Fruit fly (Drosophila melanogaster) whole organism, embryonic: Measurements from ENCODE around the gene Spt7.

Experiments used
- Asciz ChIP-seq: fragments of 200-800 bp; sonication (Bioruptor generic); optimal IDR thresholded peaks from 2 replicates; lab custom pipeline; 2017; ENCODE audit warnings: missing biosample characterization, mild to moderate bottlenecking, missing genetic modification characterization, missing genetic modification reagents
- CG1024 ChIP-seq: fragments of 200-800 bp; sonication (Bioruptor generic); IDR thresholded peaks from 2 replicates; pipeline ENCODE4 v1.3.6; 2022; ENCODE audit warnings: missing biosample characterization, missing genetic modification characterization
- CG10321 ChIP-seq: fragments of 200-800 bp; sonication (Bioruptor generic); IDR thresholded peaks from 2 replicates; pipeline ENCODE4 v1.3.6; 2022; ENCODE audit warnings: missing biosample characterization, missing genetic modification characterization
- CG10366 ChIP-seq: fragments of 200-800 bp; sonication (Bioruptor generic); IDR thresholded peaks from 2 replicates; pipeline ENCODE4 v1.3.6; 2022; ENCODE audit warnings: missing biosample characterization, missing genetic modification characterization
- CG12071 ChIP-seq: fragments of 200-800 bp; sonication (Bioruptor generic); optimal IDR thresholded peaks from 3 replicates; lab custom pipeline; 2018; ENCODE audit warnings: missing biosample characterization, mild to moderate bottlenecking, missing genetic modification characterization
- CG12104 ChIP-seq: fragments of 200-800 bp; sonication (Bioruptor generic); optimal IDR thresholded peaks from 3 replicates; lab custom pipeline; 2016; ENCODE audit warnings: missing biosample characterization, missing genetic modification characterization
- CG14441 ChIP-seq: fragments of 200-800 bp; sonication (Bioruptor generic); IDR thresholded peaks from 2 replicates; pipeline ENCODE4 v1.3.6; 2022; ENCODE audit warnings: missing biosample characterization, missing genetic modification characterization
- CG14710 ChIP-seq: fragments of 200-800 bp; sonication (Bioruptor generic); optimal IDR thresholded peaks from 3 replicates; lab custom pipeline; 2019; ENCODE audit warnings: missing biosample characterization, mild to moderate bottlenecking, missing genetic modification characterization, moderate library complexity
- CG1602 ChIP-seq: fragments of 200-800 bp; sonication (Bioruptor generic); optimal IDR thresholded peaks from 3 replicates; lab custom pipeline; 2016; ENCODE audit warnings: missing biosample characterization, missing genetic modification characterization
- CG17385 ChIP-seq: fragments of 200-800 bp; sonication (Bioruptor generic); optimal IDR thresholded peaks from 3 replicates; lab custom pipeline; 2018; ENCODE audit warnings: missing biosample characterization, mild to moderate bottlenecking, missing genetic modification characterization
- CG18476 ChIP-seq: fragments of 200-800 bp; sonication (Bioruptor generic); optimal IDR thresholded peaks from 2 replicates; lab custom pipeline; 2016; ENCODE audit warnings: missing biosample characterization, mild to moderate bottlenecking, missing genetic modification characterization
- CG31365 ChIP-seq: fragments of 200-800 bp; sonication (Bioruptor generic); optimal IDR thresholded peaks from 2 replicates; lab custom pipeline; 2018; ENCODE audit warnings: missing biosample characterization, mild to moderate bottlenecking, missing genetic modification characterization
- CG31441 ChIP-seq: fragments of 200-800 bp; sonication (Bioruptor generic); IDR thresholded peaks from 2 replicates; pipeline ENCODE4 v1.3.6; 2022; ENCODE audit warnings: missing biosample characterization, missing genetic modification characterization
- CG5245 ChIP-seq: fragments of 200-800 bp; sonication (Bioruptor generic); optimal IDR thresholded peaks from 3 replicates; lab custom pipeline; 2016; ENCODE audit warnings: missing biosample characterization, missing genetic modification characterization
- CG6854 ChIP-seq: fragments of 200-800 bp; sonication (Bioruptor generic); optimal IDR thresholded peaks from 3 replicates; lab custom pipeline; 2017; ENCODE audit warnings: missing biosample characterization, mild to moderate bottlenecking, missing genetic modification characterization
- CG7786 ChIP-seq: fragments of 200-800 bp; sonication (Bioruptor generic); optimal IDR thresholded peaks from 2 replicates; lab custom pipeline; 2016; ENCODE audit warnings: missing biosample characterization, missing genetic modification characterization
- CG8478 ChIP-seq: fragments of >200 bp; optimal IDR thresholded peaks from 2 replicates; lab custom pipeline; 2018
- CG9817 ChIP-seq: fragments of 200-800 bp; sonication (Bioruptor generic); optimal IDR thresholded peaks from 2 replicates; lab custom pipeline; 2018; ENCODE audit warnings: missing biosample characterization, mild to moderate bottlenecking, missing genetic modification characterization, moderate library complexity
- CG9876 ChIP-seq: fragments of 200-800 bp; sonication (Bioruptor generic); optimal IDR thresholded peaks from 2 replicates; lab custom pipeline; 2016; ENCODE audit warnings: missing biosample characterization, missing genetic modification characterization
- CkIIα-i1 ChIP-seq: fragments of 200-800 bp; sonication (Bioruptor generic); IDR thresholded peaks from 2 replicates; pipeline ENCODE4 v1.3.6; 2022; ENCODE audit warnings: missing biosample characterization, missing genetic modification characterization
- CoRest ChIP-seq: fragments of 200-800 bp; sonication (Bioruptor generic); optimal IDR thresholded peaks from 3 replicates; lab custom pipeline; 2018; ENCODE audit warnings: missing biosample characterization, mild to moderate bottlenecking, missing genetic modification characterization, moderate library complexity
- Hsf ChIP-seq: fragments of 200-800 bp; sonication (Bioruptor generic); optimal IDR thresholded peaks from 3 replicates; lab custom pipeline; 2016; ENCODE audit warnings: missing biosample characterization, missing genetic modification characterization
- MBD-R2 ChIP-seq: fragments of 200-800 bp; sonication (Bioruptor generic); IDR thresholded peaks from 2 replicates; pipeline ENCODE4 v1.3.6; 2022; ENCODE audit warnings: missing biosample characterization, missing genetic modification characterization
- MTF-1 ChIP-seq: fragments of 200-800 bp; sonication (Bioruptor generic); optimal IDR thresholded peaks from 2 replicates; lab custom pipeline; 2018; ENCODE audit warnings: missing biosample characterization, mild to moderate bottlenecking, missing genetic modification characterization, borderline replicate concordance
- NK7.1 ChIP-seq: fragments of 200-800 bp; sonication (Bioruptor generic); optimal IDR thresholded peaks from 3 replicates; lab custom pipeline; 2016; ENCODE audit warnings: missing biosample characterization, missing genetic modification characterization
- Ravus ChIP-seq: fragments of 200-800 bp; sonication (Bioruptor generic); IDR thresholded peaks from 2 replicates; pipeline ENCODE4 v1.3.6; 2022; ENCODE audit warnings: missing biosample characterization, missing genetic modification characterization
- Taf1 ChIP-seq: fragments of 200-800 bp; sonication (Bioruptor generic); IDR thresholded peaks from 2 replicates; pipeline ENCODE4 v1.3.6; 2022; ENCODE audit warnings: missing biosample characterization, missing genetic modification characterization
- ac ChIP-seq: fragments of 200-800 bp; sonication (Bioruptor generic); optimal IDR thresholded peaks from 3 replicates; lab custom pipeline; 2017; ENCODE audit warnings: missing biosample characterization, mild to moderate bottlenecking, missing genetic modification characterization
- al ChIP-seq: fragments of 200-800 bp; sonication (Bioruptor generic); IDR thresholded peaks from 2 replicates; pipeline ENCODE4 v1.3.6; 2022; ENCODE audit warnings: missing biosample characterization, missing genetic modification characterization
- ara ChIP-seq: fragments of 200-800 bp; sonication (Bioruptor generic); IDR thresholded peaks from 2 replicates; pipeline ENCODE4 v1.3.6; 2022; ENCODE audit warnings: missing biosample characterization, missing genetic modification characterization
- btn ChIP-seq: fragments of 200-800 bp; sonication (Bioruptor generic); optimal IDR thresholded peaks from 2 replicates; lab custom pipeline; 2016; ENCODE audit warnings: missing biosample characterization, missing genetic modification characterization
- cas ChIP-seq: fragments of 200-800 bp; sonication (Bioruptor generic); IDR thresholded peaks from 2 replicates; pipeline ENCODE4 v1.3.6; 2022; ENCODE audit warnings: missing biosample characterization, missing genetic modification characterization
- da ChIP-seq: fragments of 200-800 bp; sonication (Bioruptor generic); optimal IDR thresholded peaks from 2 replicates; lab custom pipeline; 2016; ENCODE audit warnings: missing biosample characterization, missing genetic modification characterization
- dan ChIP-seq: fragments of 200-800 bp; sonication (Bioruptor generic); IDR thresholded peaks from 2 replicates; pipeline ENCODE4 v1.3.6; 2022; ENCODE audit warnings: missing biosample characterization, missing genetic modification characterization
- emc ChIP-seq: fragments of 200-800 bp; sonication (Bioruptor generic); optimal IDR thresholded peaks from 2 replicates; lab custom pipeline; 2016; ENCODE audit warnings: missing biosample characterization, missing genetic modification characterization
- en ChIP-seq: fragments of 200-800 bp; sonication (Bioruptor generic); optimal IDR thresholded peaks from 2 replicates; lab custom pipeline; 2016; ENCODE audit warnings: missing biosample characterization, missing genetic modification characterization
- fd102C ChIP-seq: fragments of 200-800 bp; sonication (Bioruptor generic); optimal IDR thresholded peaks from 2 replicates; lab custom pipeline; 2018; ENCODE audit warnings: missing biosample characterization, mild to moderate bottlenecking, missing genetic modification characterization, moderate library complexity
- ftz-f1 ChIP-seq: fragments of 200-800 bp; sonication (Bioruptor generic); optimal IDR thresholded peaks from 2 replicates; lab custom pipeline; 2016; ENCODE audit warnings: missing biosample characterization, missing genetic modification characterization
- gsb-n ChIP-seq: fragments of 200-800 bp; sonication (Bioruptor generic); optimal IDR thresholded peaks from 3 replicates; lab custom pipeline; 2018; ENCODE audit warnings: missing biosample characterization, mild to moderate bottlenecking, missing genetic modification characterization
- jing ChIP-seq: fragments of 200-800 bp; sonication (Bioruptor generic); optimal IDR thresholded peaks from 2 replicates; lab custom pipeline; 2018; ENCODE audit warnings: missing biosample characterization, mild to moderate bottlenecking, missing genetic modification characterization
- kah ChIP-seq: fragments of 200-800 bp; sonication (Bioruptor generic); optimal IDR thresholded peaks from 2 replicates; lab custom pipeline; 2018; ENCODE audit warnings: missing biosample characterization, mild to moderate bottlenecking, missing genetic modification characterization
- lilli ChIP-seq: fragments of 200-800 bp; sonication (Bioruptor generic); optimal IDR thresholded peaks from 3 replicates; lab custom pipeline; 2016; ENCODE audit warnings: missing biosample characterization, missing genetic modification characterization
- pb ChIP-seq: fragments of 200-800 bp; sonication (Bioruptor generic); optimal IDR thresholded peaks from 3 replicates; lab custom pipeline; 2016; ENCODE audit warnings: missing biosample characterization, missing genetic modification characterization
- row ChIP-seq: fragments of 200-800 bp; sonication (Bioruptor generic); IDR thresholded peaks from 3 replicates; pipeline ENCODE4 v1.3.6; 2022; ENCODE audit warnings: missing biosample characterization, missing genetic modification characterization
- ssp ChIP-seq: fragments of 200-800 bp; sonication (Bioruptor generic); IDR thresholded peaks from 2 replicates; pipeline ENCODE4 v1.3.6; 2022; ENCODE audit warnings: missing biosample characterization, missing genetic modification characterization
- tap ChIP-seq: fragments of 200-800 bp; optimal IDR thresholded peaks from 3 replicates; lab custom pipeline; 2019; ENCODE audit warnings: missing biosample characterization, mild to moderate bottlenecking, missing genetic modification characterization, moderate library complexity
- tgo ChIP-seq: fragments of 200-800 bp; sonication (Bioruptor generic); IDR thresholded peaks from 3 replicates; pipeline ENCODE4 v1.3.6; 2022; ENCODE audit warnings: missing biosample characterization, missing genetic modification characterization
- tio ChIP-seq: fragments of 200-800 bp; sonication (Bioruptor generic); optimal IDR thresholded peaks from 2 replicates; lab custom pipeline; 2017; ENCODE audit warnings: missing biosample characterization, missing genetic modification characterization, inconsistent platforms
- tll ChIP-seq, 2 experiments: fragments of 200-800 bp in 1 of 2; fragments of >200 bp in 1 of 2; sonication (Bioruptor generic) in 1 of 2; optimal IDR thresholded peaks; 2 replicates each; lab custom pipeline; 2017 to 2019; ENCODE audit warnings: missing biosample characterization in 2 of 2, missing genetic modification characterization in 2 of 2, mild to moderate bottlenecking in 1 of 2, moderate library complexity in 1 of 2
- twi ChIP-seq: fragments of 200-800 bp; optimal IDR thresholded peaks from 2 replicates; lab custom pipeline; 2019; ENCODE audit warnings: missing biosample characterization, mild to moderate bottlenecking, missing genetic modification characterization, moderate library complexity
- wdn ChIP-seq: fragments of 200-800 bp; sonication (Bioruptor generic); IDR thresholded peaks from 2 replicates; pipeline ENCODE4 v1.3.6; 2022; ENCODE audit warnings: missing biosample characterization, missing genetic modification characterization

Gene Spt7

DNA sequence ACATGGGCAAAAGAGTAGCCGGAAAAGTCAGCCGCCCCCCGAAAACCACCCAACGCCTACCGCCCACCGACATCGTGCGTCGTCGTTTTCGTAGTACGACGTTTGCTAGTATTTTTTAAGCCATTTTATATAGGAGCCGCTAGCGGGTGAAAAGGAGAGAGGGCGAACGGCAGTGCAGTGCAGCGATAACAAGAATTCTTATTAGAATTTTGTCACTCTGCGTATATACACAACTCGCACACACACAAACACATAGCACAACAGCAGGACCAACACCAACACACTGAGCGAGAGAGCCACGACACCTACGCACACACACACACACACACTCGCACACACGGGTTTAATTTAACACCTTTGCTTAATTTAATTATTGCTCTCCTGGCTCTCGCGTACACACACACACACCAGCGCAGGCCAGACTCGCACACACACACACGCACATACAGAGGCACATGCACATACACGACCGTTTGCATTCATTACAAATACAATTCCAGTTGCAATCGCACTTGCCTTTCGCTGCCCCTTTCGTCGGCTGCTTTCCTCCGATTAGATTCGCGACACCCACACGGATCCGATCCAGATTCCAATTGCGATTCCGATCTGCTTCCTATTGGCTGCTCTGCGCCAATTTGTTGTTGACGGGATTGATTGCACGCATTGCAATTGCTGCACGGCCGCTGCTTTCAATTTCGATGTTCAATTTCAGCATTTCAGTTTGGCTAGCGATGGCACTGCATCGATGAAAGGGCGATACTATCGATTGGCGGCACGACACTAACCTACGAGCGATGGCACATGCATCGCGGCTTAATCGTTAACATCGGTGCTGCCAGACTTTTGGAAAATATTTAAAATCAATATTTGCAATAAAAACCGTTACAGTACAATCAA lies 23.2 kb upstream of the Spt7 start, which contains the start of gene Socs16D (continued):
- TF ChIP-seq CG17385 (GFP tag; lab: Kevin White, UChicago): peak; percentile 10
- no peak for TF ChIP-seq CG5245 (GFP tag; lab: Kevin White, UChicago)
- TF ChIP-seq CG14441 (GFP tag; lab: Robert Waterston, UW): no peak
- TF ChIP-seq fd102C (GFP tag; lab: Kevin White, UChicago): no peak
- 0 out of 2 replicates have a peak, but pooled peaks have one; percentile 9 for TF ChIP-seq ssp (GFP tag; lab: Robert Waterston, UW)
- TF ChIP-seq row (GFP tag; lab: Robert Waterston, UW): peak; percentile 66
- TF ChIP-seq CkIIα-i1 (GFP tag; lab: Robert Waterston, UW): no peak
- peak; percentile 51 for TF ChIP-seq MBD-R2 (GFP tag; lab: Robert Waterston, UW)
- no peak for TF ChIP-seq Asciz (GFP tag; lab: Kevin White, UChicago)
- TF ChIP-seq ftz-f1 (GFP tag; lab: Kevin White, UChicago): no peak
- no peak for TF ChIP-seq ara (GFP tag; lab: Robert Waterston, UW)
- TF ChIP-seq CG8478 (lab: Kevin White, UChicago): peak; percentile 97
- no peak for TF ChIP-seq CG6854
- no peak for TF ChIP-seq jing (GFP tag; lab: Kevin White, UChicago)
- TF ChIP-seq CG12104 (GFP tag; lab: Kevin White, UChicago): no peak
- TF ChIP-seq gsb-n (tag; lab: Kevin White, UChicago): no peak
- no peak for TF ChIP-seq CG10321 (GFP tag; lab: Robert Waterston, UW)
- TF ChIP-seq cas (GFP tag; lab: Robert Waterston, UW): no peak
- peak; percentile 27 for TF ChIP-seq CG31365
- peak; percentile 69 for TF ChIP-seq CoRest (tag; lab: Kevin White, UChicago)
- TF ChIP-seq tll (GFP tag; optimal IDR thresholded peaks at IDR 0.05; lab: Kevin White, UChicago): peak in 1 of 2 experiments; percentile 12
- TF ChIP-seq CG9817 (tag; lab: Kevin White, UChicago): peak; percentile 27
- TF ChIP-seq en: no peak
- TF ChIP-seq MTF-1 (GFP tag; lab: Kevin White, UChicago): peak; percentile 31
- no peak for TF ChIP-seq Taf1 (GFP tag; lab: Robert Waterston, UW)
- no peak for TF ChIP-seq ac (GFP tag; lab: Kevin White, UChicago)
- no peak for TF ChIP-seq Ravus (GFP tag; lab: Robert Waterston, UW)
- no peak for TF ChIP-seq CG10366 (GFP tag; lab: Robert Waterston, UW)
- TF ChIP-seq da (GFP tag; lab: Kevin White, UChicago): no peak
- TF ChIP-seq pb (GFP tag; lab: Kevin White, UChicago): peak; percentile 35
- TF ChIP-seq emc: no peak
- TF ChIP-seq NK7.1 (GFP tag; lab: Kevin White, UChicago): no peak
- TF ChIP-seq lilli (GFP tag; lab: Kevin White, UChicago): peak; percentile 68
- peak; percentile 70 for TF ChIP-seq CG14710 (tag; lab: Kevin White, UChicago)
- TF ChIP-seq kah (GFP tag; lab: Kevin White, UChicago): no peak
- TF ChIP-seq dan (GFP tag; lab: Robert Waterston, UW): no peak
- no peak for TF ChIP-seq CG31441
- no peak for TF ChIP-seq tio (GFP tag; lab: Kevin White, UChicago)
- no peak for TF ChIP-seq CG1602 (GFP tag; lab: Kevin White, UChicago)
- TF ChIP-seq twi: no peak
- TF ChIP-seq CG7786 (GFP tag; lab: Kevin White, UChicago): peak; percentile 40
- no peak for TF ChIP-seq CG18476 (GFP tag; lab: Kevin White, UChicago)
- peak; percentile 27 for TF ChIP-seq Hsf (GFP tag; lab: Kevin White, UChicago)
- no peak for TF ChIP-seq tgo (GFP tag; lab: Robert Waterston, UW)
- peak; percentile 7 for TF ChIP-seq tap (tag; lab: Kevin White, UChicago)
- TF ChIP-seq btn: no peak
- peak; percentile 54 for TF ChIP-seq CG9876 (GFP tag; lab: Kevin White, UChicago)
- no peak for TF ChIP-seq al
- no peak for TF ChIP-seq CG1024 (GFP tag; lab: Robert Waterston, UW)
- no peak for TF ChIP-seq wdn (GFP tag; lab: Robert Waterston, UW)
- peak; percentile 26 for TF ChIP-seq CG12071 (GFP tag; lab: Kevin White, UChicago)
